Fruit fly (Drosophila melanogaster) whole organism, prepupa: ENCODE measurements around the gene wrm1.

Experiments used
- CG11902 ChIP-seq: fragments of 200-800 bp; sonication (Bioruptor generic); optimal IDR thresholded peaks from 3 replicates; lab custom pipeline; 2016; ENCODE audit warnings: missing biosample characterization, missing genetic modification characterization
- CG16779 ChIP-seq: fragments of 200-800 bp; sonication (Bioruptor generic); optimal IDR thresholded peaks from 3 replicates; lab custom pipeline; 2017; ENCODE audit warnings: missing biosample characterization, mild to moderate bottlenecking, missing genetic modification characterization
- CG3032 ChIP-seq: fragments of 200-800 bp; optimal IDR thresholded peaks from 2 replicates; lab custom pipeline; 2019; ENCODE audit warnings: missing biosample characterization, mild to moderate bottlenecking, missing genetic modification characterization, moderate library complexity
- CG32006 ChIP-seq: fragments of 200-800 bp; sonication (Bioruptor generic); optimal IDR thresholded peaks from 3 replicates; lab custom pipeline; 2017; ENCODE audit warnings: missing biosample characterization, mild to moderate bottlenecking, missing genetic modification characterization
- CG6163 ChIP-seq: fragments of 200-800 bp; sonication (Bioruptor generic); IDR thresholded peaks from 3 replicates; pipeline ENCODE4 v1.3.6; 2022; ENCODE audit warnings: missing biosample characterization, missing genetic modification characterization
- CG6792 ChIP-seq: fragments of 200-800 bp; sonication (Bioruptor generic); optimal IDR thresholded peaks from 3 replicates; lab custom pipeline; 2016; ENCODE audit warnings: missing biosample characterization, missing genetic modification characterization
- Eip75B ChIP-seq: fragments of 200-800 bp; sonication (Bioruptor generic); optimal IDR thresholded peaks from 3 replicates; lab custom pipeline; 2016; ENCODE audit warnings: missing biosample characterization, missing genetic modification characterization
- Eip93F ChIP-seq: fragments of 200-800 bp; sonication (Bioruptor generic); optimal IDR thresholded peaks from 2 replicates; lab custom pipeline; 2016; ENCODE audit warnings: missing biosample characterization, mild to moderate bottlenecking, missing genetic modification characterization
- Ets96B ChIP-seq: fragments of 200-800 bp; optimal IDR thresholded peaks from 2 replicates; lab custom pipeline; 2019; ENCODE audit warnings: missing biosample characterization, mild to moderate bottlenecking, missing genetic modification characterization, moderate library complexity
- Gug ChIP-seq: fragments of 200-800 bp; sonication (Bioruptor generic); IDR thresholded peaks from 2 replicates; pipeline ENCODE4 v1.3.6; 2022; ENCODE audit warnings: missing biosample characterization, missing genetic modification characterization
- Hr38 ChIP-seq: sonication (Bioruptor generic); optimal IDR thresholded peaks from 2 replicates; lab custom pipeline; 2016; ENCODE audit warnings: missing biosample characterization, missing genetic modification characterization
- Lpt ChIP-seq: fragments of 200-800 bp; sonication (Bioruptor generic); optimal IDR thresholded peaks from 3 replicates; lab custom pipeline; 2016; ENCODE audit warnings: missing biosample characterization, missing genetic modification characterization
- Met ChIP-seq: fragments of 200-800 bp; sonication (Bioruptor generic); optimal IDR thresholded peaks from 3 replicates; lab custom pipeline; 2016; ENCODE audit warnings: missing biosample characterization, missing genetic modification characterization
- OdsH ChIP-seq: fragments of 200-800 bp; sonication (Bioruptor generic); optimal IDR thresholded peaks from 3 replicates; lab custom pipeline; 2016; ENCODE audit warnings: missing biosample characterization, missing genetic modification characterization
- Smox ChIP-seq: fragments of 200-800 bp; sonication (Bioruptor generic); optimal IDR thresholded peaks from 3 replicates; lab custom pipeline; 2016; ENCODE audit warnings: missing biosample characterization, missing genetic modification characterization
- Sox15 ChIP-seq: fragments of 200-800 bp; sonication (Bioruptor generic); optimal IDR thresholded peaks from 3 replicates; lab custom pipeline; 2016; ENCODE audit warnings: missing biosample characterization, missing genetic modification characterization
- achi ChIP-seq: fragments of 200-800 bp; sonication (Bioruptor generic); optimal IDR thresholded peaks from 3 replicates; lab custom pipeline; 2016; ENCODE audit warnings: missing biosample characterization, missing genetic modification characterization
- dsx ChIP-seq: fragments of 200-800 bp; optimal IDR thresholded peaks from 3 replicates; lab custom pipeline; 2019; ENCODE audit warnings: missing biosample characterization, mild to moderate bottlenecking, missing genetic modification characterization, moderate library complexity; ENCODE audit not compliant: poor library complexity, severe bottlenecking
- eg ChIP-seq: fragments of 200-800 bp; sonication (Bioruptor generic); IDR thresholded peaks from 3 replicates; pipeline ENCODE4 v1.3.6; 2022; ENCODE audit warnings: missing biosample characterization, missing genetic modification characterization
- fd85E ChIP-seq: fragments of 200-800 bp; sonication (Bioruptor generic); optimal IDR thresholded peaks from 3 replicates; lab custom pipeline; 2016; ENCODE audit warnings: missing biosample characterization, missing genetic modification characterization
- net ChIP-seq: fragments of 200-800 bp; sonication (Bioruptor generic); optimal IDR thresholded peaks from 3 replicates; lab custom pipeline; 2016; ENCODE audit warnings: missing biosample characterization, missing genetic modification characterization
- salr ChIP-seq, 2 experiments: fragments of 200-800 bp; sonication (Bioruptor generic); optimal IDR thresholded peaks; 3 replicates each; lab custom pipeline; 2016 to 2018; ENCODE audit warnings: missing biosample characterization in 2 of 2, missing genetic modification characterization in 2 of 2, mild to moderate bottlenecking in 1 of 2
- topi ChIP-seq: fragments of 200-800 bp; sonication (Bioruptor generic); optimal IDR thresholded peaks from 3 replicates; lab custom pipeline; 2016; ENCODE audit warnings: missing biosample characterization, missing genetic modification characterization
- vri ChIP-seq: fragments of 200-800 bp; sonication (Bioruptor generic); optimal IDR thresholded peaks from 3 replicates; lab custom pipeline; 2016; ENCODE audit warnings: missing biosample characterization, mild to moderate bottlenecking, missing genetic modification characterization

wrm1 gene

DNA sequence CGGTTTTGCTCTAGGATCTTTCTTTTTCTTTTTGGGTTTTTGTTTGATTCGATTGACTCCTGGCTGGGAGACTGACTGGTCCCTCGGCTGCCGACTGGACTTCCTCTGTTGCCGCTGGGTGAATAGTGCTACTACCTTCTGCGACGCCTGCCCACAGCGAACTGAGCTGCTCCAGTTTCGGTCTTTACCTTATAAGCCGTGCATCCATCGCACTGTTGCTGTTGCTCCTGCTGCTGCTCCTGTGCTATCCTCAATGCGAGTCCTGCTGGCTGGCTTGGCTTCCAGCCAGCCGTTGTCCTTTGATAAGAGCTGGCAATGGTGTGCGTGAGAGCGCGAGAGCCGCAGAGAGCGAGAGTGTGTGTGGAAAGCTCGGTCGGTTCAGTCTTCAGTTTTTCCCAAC is 22.3 kb downstream of the wrm1 start, which contains the start of gene unc-13-4A:
Gene unc-13-4A (minus strand): TSS at position 143 of the 400 bp plus-strand sequence.
- TF ChIP-seq Eip75B (GFP tag; lab: Kevin White, UChicago) (no peak), Ets96B (tag; lab: Kevin White, UChicago) (no peak), Eip93F (no peak), CG6792 (GFP tag; lab: Kevin White, UChicago) (no peak), Smox (GFP tag; lab: Kevin White, UChicago) (no peak), Sox15 (GFP tag; lab: Kevin White, UChicago) (no peak), CG32006 (GFP tag; lab: Kevin White, UChicago) (no peak), CG3032 (tag; lab: Kevin White, UChicago) (no peak), OdsH (GFP tag; lab: Kevin White, UChicago) (no peak), Gug (GFP tag; lab: Robert Waterston, UW) (no peak), Lpt (no peak), vri (GFP tag; lab: Kevin White, UChicago) (no peak), dsx (GFP tag; lab: Kevin White, UChicago) (no peak), fd85E (GFP tag; lab: Kevin White, UChicago) (no peak), CG16779 (tag; lab: Kevin White, UChicago) (no peak), topi (GFP tag; lab: Kevin White, UChicago) (no peak), net (GFP tag; lab: Kevin White, UChicago) (no peak)

DNA sequence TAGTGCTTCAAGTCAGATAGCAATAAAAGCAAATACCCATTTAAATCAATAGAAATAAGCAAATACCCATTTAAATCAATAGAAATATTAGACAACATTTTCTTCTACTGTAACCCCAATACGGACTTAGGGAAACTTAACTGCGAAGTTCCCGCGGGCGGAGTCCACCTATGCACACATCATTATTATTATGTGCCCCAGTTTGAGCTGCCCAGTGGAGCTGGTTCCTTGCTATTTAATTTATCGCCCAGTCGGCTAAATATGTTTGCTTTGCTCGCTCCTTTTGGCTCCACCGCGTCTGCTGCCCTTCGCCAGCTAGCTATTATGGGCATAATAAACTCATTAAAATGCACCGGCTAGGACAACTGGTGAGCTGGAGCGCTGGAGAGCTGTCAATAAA is 34.4 kb downstream of the wrm1 start:
- TF ChIP-seq Met (GFP tag; lab: Kevin White, UChicago) = no peak
- no peak for TF ChIP-seq salr (GFP tag; optimal IDR thresholded peaks at IDR 0.05; lab: Kevin White, UChicago)
- no peak for TF ChIP-seq Hr38 (GFP tag; lab: Kevin White, UChicago)
- no peak for TF ChIP-seq Eip93F
- no peak for TF ChIP-seq eg (GFP tag; lab: Robert Waterston, UW)
- TF ChIP-seq CG11902 = no peak
- no peak for TF ChIP-seq achi (GFP tag; lab: Kevin White, UChicago)
- no peak for TF ChIP-seq CG6163 (GFP tag; lab: Robert Waterston, UW)
- TF ChIP-seq Smox (GFP tag; lab: Kevin White, UChicago) = no peak
